Worm (Caenorhabditis elegans): ENCODE results near the gene Y82E9BL.12.

DNA sequence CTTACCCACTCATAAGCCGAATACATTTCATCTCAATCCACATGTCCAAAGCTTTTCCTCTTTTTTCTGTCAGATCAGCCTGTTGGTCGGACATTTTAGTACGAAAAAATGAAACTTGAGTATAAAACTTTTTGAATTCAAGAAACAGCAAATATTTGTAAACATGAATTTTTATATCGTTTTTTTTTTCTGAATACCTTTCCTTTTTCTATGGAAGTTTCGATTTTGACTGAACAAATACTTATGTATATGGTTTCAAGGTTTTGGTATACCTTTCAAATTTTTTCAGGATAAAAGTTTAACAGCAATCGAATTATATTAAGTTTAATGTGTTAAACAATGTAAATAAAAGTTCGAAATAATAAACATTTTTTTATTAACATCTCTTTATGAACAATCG is 31.3 kb downstream of the Y82E9BL.12 start, which contains the start of gene fbxa-5:
- TF ChIP-seq ama-1 (optimal IDR thresholded peaks at IDR 0.05) (no peak), ceh-36 (tag; optimal IDR thresholded peaks at IDR 0.05) (no peak), flt-1 (GFP tag; IDR thresholded peaks at IDR 0.05) (no peak), tra-4 (tag; optimal IDR thresholded peaks at IDR 0.05) (no peak), F13C5.2 (tag; optimal IDR thresholded peaks at IDR 0.05) (no peak), tbx-11 (GFP tag; IDR thresholded peaks at IDR 0.05) (no peak), aly-1 (tag; optimal IDR thresholded peaks at IDR 0.05) (no peak), hmg-4 (GFP tag; optimal IDR thresholded peaks at IDR 0.05) (no peak)
